Worm (Caenorhabditis elegans) whole organism, young adult: ENCODE measurements around the gene gcl-1.

Experiments
- Y95B8A.8 ChIP-seq: fragments of 200-800 bp; sonication (Bioruptor generic); IDR thresholded peaks from 2 replicates; pipeline ENCODE4 v1.3.6; 2022; ENCODE audit warnings: missing genetic modification reagents, missing genetic modification characterization, missing compliant biosample characterization
- egl-44 ChIP-seq: fragments of 200-800 bp; sonication (Bioruptor generic); IDR thresholded peaks from 2 replicates; pipeline ENCODE4 v1.3.6; 2022; ENCODE audit warnings: missing genetic modification reagents, missing genetic modification characterization, missing compliant biosample characterization
- fkh-3 ChIP-seq: sonication (generic microtip); optimal IDR thresholded peaks from 2 replicates; lab custom pipeline; 2016; ENCODE audit warnings: mild to moderate bottlenecking, missing genetic modification characterization, missing compliant biosample characterization
- hlh-12 ChIP-seq: sonication (generic microtip); optimal IDR thresholded peaks from 2 replicates; lab custom pipeline; 2016; ENCODE audit warnings: missing genetic modification characterization, missing compliant biosample characterization
- let-607 ChIP-seq, 2 experiments: fragments of 200-800 bp in 1 of 2; sonication (Bioruptor generic) in 1 of 2; sonication (generic microtip) in 1 of 2; optimal IDR thresholded peaks; 2 replicates each; lab custom pipeline; 2016 to 2018; ENCODE audit warnings: mild to moderate bottlenecking in 2 of 2, missing compliant biosample characterization in 2 of 2, missing genetic modification characterization in 2 of 2, moderate library complexity in 2 of 2, missing genotype in 1 of 2
- ztf-28 ChIP-seq: fragments of 200-800 bp; sonication (Bioruptor generic); IDR thresholded peaks from 2 replicates; pipeline ENCODE4 v1.3.6; 2022; ENCODE audit warnings: missing genetic modification reagents, missing genetic modification characterization, missing compliant biosample characterization

DNA sequence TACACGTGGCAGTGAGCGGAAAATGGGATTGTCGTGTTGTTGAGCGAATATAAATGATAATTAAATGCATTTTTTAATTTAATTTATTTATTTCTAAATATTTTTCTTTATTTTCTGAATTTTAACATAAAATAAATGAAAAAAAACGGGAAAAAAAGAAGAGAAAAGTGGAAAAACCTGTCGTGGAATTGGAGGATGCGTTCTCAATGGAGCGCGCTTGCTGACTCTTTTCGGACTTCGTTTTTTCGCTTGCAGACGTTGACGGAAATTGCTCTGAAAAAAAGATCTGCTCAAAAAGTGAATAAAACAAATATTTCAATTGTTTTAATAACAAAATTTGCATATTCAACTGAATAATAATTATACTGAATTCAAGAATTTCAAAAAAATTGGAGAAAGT, 40.8 kb upstream of the gcl-1 start:
- TF ChIP-seq let-607 (tag; optimal IDR thresholded peaks at IDR 0.05; lab: Kevin White, UChicago), result peak; percentile 75 to 93
- TF ChIP-seq Y95B8A.8 (GFP tag; lab: Robert Waterston, UW), result no peak
- no peak for TF ChIP-seq egl-44
- TF ChIP-seq ztf-28, result no peak
- no peak for TF ChIP-seq fkh-3 (tag; lab: Kevin White, UChicago)
- TF ChIP-seq hlh-12, result no peak
